Fruit fly (Drosophila melanogaster): ENCODE results near the gene Ugt36D1.

DNA sequence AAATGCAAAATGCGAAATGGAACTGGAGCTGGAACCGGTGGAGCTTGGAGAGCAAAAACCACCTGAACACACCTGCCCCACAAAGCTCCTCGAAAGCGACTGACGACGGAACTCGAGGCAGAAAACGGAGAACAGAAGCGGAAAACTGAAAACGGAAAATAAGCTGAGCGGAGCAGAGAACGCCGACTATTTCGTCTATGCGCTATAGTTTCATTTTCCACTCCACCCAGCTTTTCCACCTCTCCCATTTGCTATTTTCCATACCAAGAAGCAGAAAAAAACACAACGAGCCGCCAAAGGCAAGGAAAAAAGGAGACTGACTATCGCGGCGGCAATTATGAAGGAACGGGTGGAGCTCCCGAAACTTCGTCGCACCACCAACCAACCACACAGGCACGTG lies 30.5 kb upstream of the Ugt36D1 start, which contains the start of gene ham:
- TF ChIP-seq Ets98B (GFP tag; IDR thresholded peaks at IDR 0.05) (no peak), CG8159 (tag; optimal IDR thresholded peaks at IDR 0.05) (no peak), CG17806 (tag; optimal IDR thresholded peaks at IDR 0.05) (no peak), CG13204 (GFP tag; optimal IDR thresholded peaks at IDR 0.05) (no peak), EcR (GFP tag; optimal IDR thresholded peaks at IDR 0.05) (no peak), D1 (tag; optimal IDR thresholded peaks at IDR 0.05) (no peak), rn (GFP tag; IDR thresholded peaks at IDR 0.05) (no peak), CG14655 (GFP tag; optimal IDR thresholded peaks at IDR 0.05) (no peak)

All from whole organism, pupa.